Worm (Caenorhabditis elegans) whole organism, L2 larva: ENCODE results near the gene nhr-179.

Experiments used
- Y55F3AM.14 ChIP-seq: fragments of 200-800 bp; sonication (Bioruptor generic); optimal IDR thresholded peaks from 2 replicates; lab custom pipeline; 2018; ENCODE audit warnings: mild to moderate bottlenecking, missing genetic modification characterization, missing compliant biosample characterization
- ZK546.5 ChIP-seq: sonication (generic microtip); optimal IDR thresholded peaks from 2 replicates; lab custom pipeline; 2017; ENCODE audit warnings: missing biosample characterization, missing genetic modification characterization
- aly-2 ChIP-seq: fragments of 150-350 bp; optimal IDR thresholded peaks from 2 replicates; lab custom pipeline; 2014; ENCODE audit warnings: missing biosample characterization, missing genetic modification characterization
- ceh-16 ChIP-seq: fragments of 150-350 bp; optimal IDR thresholded peaks from 2 replicates; lab custom pipeline; 2014; ENCODE audit warnings: missing biosample characterization, missing genetic modification characterization
- egl-27 ChIP-seq: sonication (generic microtip); optimal IDR thresholded peaks from 3 replicates; lab custom pipeline; 2017; ENCODE audit warnings: missing biosample characterization, missing genetic modification reagents, missing genetic modification characterization
- elt-3 ChIP-seq: sonication (generic microtip); optimal IDR thresholded peaks from 2 replicates; lab custom pipeline; 2017; ENCODE audit warnings: missing biosample characterization, missing genetic modification characterization
- fos-1 ChIP-seq: fragments of 150-350 bp; optimal IDR thresholded peaks from 2 replicates; lab custom pipeline; 2014; ENCODE audit warnings: missing biosample characterization, missing genetic modification characterization
- lin-11 ChIP-seq: fragments of 150-350 bp; sonication (generic microtip); optimal IDR thresholded peaks from 2 replicates; lab custom pipeline; 2014; ENCODE audit warnings: missing biosample characterization, missing genetic modification characterization, inconsistent platforms, mixed read lengths
- lin-39 ChIP-seq: fragments of 150-350 bp; optimal IDR thresholded peaks from 2 replicates; lab custom pipeline; 2014; ENCODE audit warnings: missing biosample characterization, missing genetic modification reagents, missing genetic modification characterization
- lsy-2 ChIP-seq, 2 experiments: fragments of 150-350 bp in 1 of 2; sonication (generic microtip) in 1 of 2; optimal IDR thresholded peaks; 2 replicates each; lab custom pipeline; 2014 to 2017; ENCODE audit warnings: missing biosample characterization in 2 of 2, missing genetic modification characterization in 2 of 2
- mab-5 ChIP-seq: fragments of 150-350 bp; optimal IDR thresholded peaks from 2 replicates; lab custom pipeline; 2014; ENCODE audit warnings: missing biosample characterization, missing genetic modification characterization
- mbf-1 ChIP-seq: sonication (generic microtip); optimal IDR thresholded peaks from 2 replicates; lab custom pipeline; 2017; ENCODE audit warnings: missing biosample characterization, missing genetic modification characterization
- mdl-1 ChIP-seq, 2 experiments: fragments of 150-350 bp in 1 of 2; sonication (generic microtip) in 1 of 2; optimal IDR thresholded peaks; 2 replicates each; lab custom pipeline; 2017; ENCODE audit warnings: missing biosample characterization in 2 of 2, missing genetic modification characterization in 2 of 2
- nhr-12 ChIP-seq: fragments of 150-350 bp; optimal IDR thresholded peaks from 2 replicates; lab custom pipeline; 2014; ENCODE audit warnings: missing biosample characterization, missing genetic modification characterization
- nhr-129 ChIP-seq: fragments of 150-350 bp; optimal IDR thresholded peaks from 2 replicates; lab custom pipeline; 2014; ENCODE audit warnings: missing biosample characterization, missing genetic modification characterization
- nhr-21 ChIP-seq: fragments of 150-350 bp; optimal IDR thresholded peaks from 2 replicates; lab custom pipeline; 2014; ENCODE audit warnings: missing biosample characterization, missing genetic modification characterization
- nhr-237 ChIP-seq: fragments of 150-350 bp; optimal IDR thresholded peaks from 2 replicates; lab custom pipeline; 2014; ENCODE audit warnings: missing biosample characterization, missing genetic modification characterization
- nhr-25 ChIP-seq: fragments of 150-350 bp; sonication (generic microtip); optimal IDR thresholded peaks from 3 replicates; lab custom pipeline; 2014; ENCODE audit warnings: missing biosample characterization, missing genetic modification characterization
- nhr-6 ChIP-seq: fragments of 150-350 bp; optimal IDR thresholded peaks from 2 replicates; lab custom pipeline; 2014; ENCODE audit warnings: missing biosample characterization, missing genetic modification characterization
- peb-1 ChIP-seq: fragments of 150-350 bp; optimal IDR thresholded peaks from 2 replicates; lab custom pipeline; 2014; ENCODE audit warnings: missing biosample characterization, missing genetic modification characterization
- sem-4 ChIP-seq: fragments of 150-350 bp; optimal IDR thresholded peaks from 2 replicates; lab custom pipeline; 2014; ENCODE audit warnings: missing biosample characterization, missing genetic modification reagents, missing genetic modification characterization
- skn-1 ChIP-seq: sonication (generic microtip); optimal IDR thresholded peaks from 2 replicates; lab custom pipeline; 2017; ENCODE audit warnings: missing biosample characterization, missing genetic modification characterization
- sma-3 ChIP-seq: sonication (generic microtip); optimal IDR thresholded peaks from 2 replicates; lab custom pipeline; 2016; ENCODE audit warnings: missing genetic modification reagents, missing genetic modification characterization, missing compliant biosample characterization
- snpc-4 ChIP-seq: fragments of 150-350 bp; optimal IDR thresholded peaks from 2 replicates; lab custom pipeline; 2014; ENCODE audit warnings: missing biosample characterization, missing genetic modification characterization
- unc-39 ChIP-seq: fragments of 150-350 bp; optimal IDR thresholded peaks from 2 replicates; lab custom pipeline; 2014; ENCODE audit warnings: missing biosample characterization, missing genetic modification characterization
- unc-55 ChIP-seq: fragments of 150-350 bp; sonication (generic microtip); optimal IDR thresholded peaks from 3 replicates; lab custom pipeline; 2014; ENCODE audit warnings: missing biosample characterization, missing genetic modification reagents, missing genetic modification characterization
- ztf-1 ChIP-seq: fragments of 200-800 bp; sonication (Bioruptor generic); conservative IDR thresholded peaks from 2 replicates; pipeline ENCODE4 v1.3.6; 2022; ENCODE audit warnings: missing genetic modification characterization, missing compliant biosample characterization
- ztf-11 ChIP-seq: sonication (generic microtip); optimal IDR thresholded peaks from 2 replicates; lab custom pipeline; 2017; ENCODE audit warnings: missing biosample characterization, missing genetic modification characterization
- ztf-4 ChIP-seq: fragments of 150-350 bp; optimal IDR thresholded peaks from 2 replicates; lab custom pipeline; 2014; ENCODE audit warnings: missing biosample characterization, missing genetic modification characterization

Gene nhr-179

DNA sequence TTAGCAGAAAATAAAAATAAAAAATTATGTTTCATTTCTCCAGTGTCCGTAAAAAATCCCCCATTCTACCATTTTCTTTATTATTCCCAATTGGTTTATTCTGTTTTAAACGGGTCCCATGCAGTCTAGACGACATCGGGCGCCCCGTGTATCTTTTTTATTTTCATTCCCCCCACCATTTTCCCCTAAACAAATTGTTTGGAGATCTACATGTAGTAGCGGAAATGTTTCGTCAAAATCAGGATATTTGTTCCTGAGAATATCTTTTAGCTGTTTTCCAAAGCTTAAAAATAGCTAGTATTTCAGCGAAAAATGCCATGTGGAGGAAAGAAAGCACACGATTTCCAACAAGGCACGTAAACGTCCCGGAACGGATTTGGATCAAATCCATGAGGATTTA lies 30.5 kb downstream of the nhr-179 start, which contains the start of gene F16B4.5:
TSS of gene F16B4.5 (plus strand) at position 301 of the 400 bp plus-strand sequence.
- TF ChIP-seq ZK546.5 (tag; lab: Kevin White, UChicago) (no peak), sma-3 (GFP tag; lab: Kevin White, UChicago) (no peak), nhr-237 (tag; lab: Kevin White, UChicago) (no peak), lin-39 (tag; lab: Kevin White, UChicago) (no peak), nhr-21 (tag; lab: Kevin White, UChicago) (no peak), mdl-1 (tag; optimal IDR thresholded peaks at IDR 0.05; lab: Kevin White, UChicago) (no peak), peb-1 (no peak), lin-11 (tag; lab: Kevin White, UChicago) (no peak), nhr-129 (tag; lab: Kevin White, UChicago) (no peak), mbf-1 (tag; lab: Kevin White, UChicago) (no peak)

DNA sequence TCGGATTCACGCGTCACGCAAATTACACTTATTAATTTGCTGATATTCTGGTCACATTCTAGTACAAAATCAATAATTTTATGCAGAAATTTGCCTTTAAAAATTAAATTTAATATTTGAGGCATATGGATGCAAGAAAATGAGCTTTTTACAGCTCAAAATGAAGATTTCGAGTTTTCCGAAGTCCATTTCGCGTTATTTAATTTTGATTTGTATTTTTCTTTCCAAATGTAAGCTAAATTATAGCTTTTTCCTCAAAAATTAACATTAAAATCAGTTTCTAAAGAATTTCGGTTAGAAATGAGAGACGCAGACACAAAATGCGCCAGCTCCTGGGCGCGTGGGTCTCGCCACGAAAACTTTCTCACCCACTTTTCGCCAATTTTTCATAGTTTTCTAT lies 31.8 kb downstream of the nhr-179 start, which contains the start of gene F16B4.6:
TSS of gene F16B4.6 (plus strand) at position 301 of the 400 bp plus-strand sequence.
- TF ChIP-seq egl-27 (no peak), lsy-2 (tag; optimal IDR thresholded peaks at IDR 0.05; lab: Kevin White, UChicago) (no peak), ztf-4 (tag; lab: Kevin White, UChicago) (no peak), skn-1 (tag; lab: Kevin White, UChicago) (no peak)
- TF ChIP-seq, all 48 proteins: peak for 0

DNA sequence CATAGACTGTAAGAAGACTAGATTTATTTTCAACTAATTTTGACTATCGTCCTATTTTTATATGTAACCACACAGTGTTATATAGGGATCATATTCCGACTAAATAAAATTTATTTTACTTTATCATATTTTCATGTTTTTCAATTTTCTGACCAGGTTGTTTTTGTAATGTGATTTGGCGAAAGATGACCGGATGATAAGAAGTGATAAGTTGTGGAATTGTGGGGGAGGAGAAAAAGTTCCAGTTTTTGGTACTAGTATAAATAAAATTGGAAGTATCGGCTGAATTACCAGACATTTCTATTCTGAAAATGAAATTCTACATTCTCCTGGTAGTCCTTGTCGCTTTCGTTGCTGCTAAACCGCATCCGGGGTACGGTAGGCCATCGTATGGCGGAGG lies 33.2 kb downstream of the nhr-179 start, which contains the start of gene F16B4.7:
TSS of gene F16B4.7 (plus strand) at position 301 of the 400 bp plus-strand sequence.
- no peak for TF ChIP-seq elt-3
- TF ChIP-seq nhr-129 (tag; lab: Kevin White, UChicago), result no peak
- no peak for TF ChIP-seq sem-4 (tag; lab: Kevin White, UChicago)
- TF ChIP-seq Y55F3AM.14 (GFP tag; lab: Kevin White, UChicago), result no peak
- TF ChIP-seq nhr-237 (tag; lab: Kevin White, UChicago), result no peak
- no peak for TF ChIP-seq ztf-1 (GFP tag; lab: Robert Waterston, UW)
- TF ChIP-seq snpc-4 (tag; lab: Kevin White, UChicago), result no peak

DNA sequence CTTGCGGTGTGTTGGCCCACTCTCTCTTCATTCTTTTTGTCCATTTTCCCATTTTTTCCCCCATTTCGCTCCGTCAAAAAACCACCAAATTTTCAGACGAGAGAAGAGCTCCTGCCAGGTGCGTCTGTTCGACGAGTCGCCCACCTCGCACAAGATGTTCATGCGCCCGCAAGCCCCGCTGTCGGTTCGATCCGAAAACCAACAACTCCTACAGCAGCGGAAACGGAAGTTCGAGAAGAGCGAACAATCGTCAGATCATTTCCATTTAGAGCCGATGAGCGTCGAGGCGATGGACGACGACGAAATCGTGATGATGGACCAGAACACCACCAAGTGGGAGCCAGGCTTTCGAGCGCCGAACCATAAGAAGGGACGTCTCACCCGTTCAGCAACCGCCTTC lies 35.4 kb downstream of the nhr-179 start:
- no peak for TF ChIP-seq mbf-1 (tag; lab: Kevin White, UChicago)
- TF ChIP-seq lsy-2 (tag; optimal IDR thresholded peaks at IDR 0.05; lab: Kevin White, UChicago), result no peak

DNA sequence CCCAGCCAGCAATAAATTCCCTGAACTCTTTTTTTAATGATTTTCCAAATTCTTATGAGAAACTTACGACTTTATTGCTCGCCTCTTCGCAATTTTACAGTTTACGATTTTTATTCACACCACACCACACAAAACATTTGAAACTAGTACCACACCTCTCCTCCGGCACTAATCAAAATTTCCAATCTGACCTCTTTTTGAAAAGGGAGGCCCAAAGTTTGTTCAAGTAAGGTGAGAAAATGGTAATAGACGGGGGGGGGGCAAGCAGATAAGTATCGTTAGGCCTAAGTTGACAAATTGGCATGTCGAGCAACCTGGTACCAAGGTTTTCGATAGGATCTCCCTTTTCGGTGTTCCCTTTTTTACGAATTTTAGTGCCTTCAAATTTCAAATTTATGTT lies 38.9 kb downstream of the nhr-179 start:
- TF ChIP-seq ceh-16 (tag; lab: Kevin White, UChicago) (peak; percentile 74), ztf-11 (tag; lab: Kevin White, UChicago) (no peak), nhr-12 (tag; lab: Kevin White, UChicago) (no peak), mbf-1 (tag; lab: Kevin White, UChicago) (no peak), mab-5 (tag; lab: Kevin White, UChicago) (no peak), aly-2 (tag; lab: Kevin White, UChicago) (no peak), ztf-4 (tag; lab: Kevin White, UChicago) (no peak)

DNA sequence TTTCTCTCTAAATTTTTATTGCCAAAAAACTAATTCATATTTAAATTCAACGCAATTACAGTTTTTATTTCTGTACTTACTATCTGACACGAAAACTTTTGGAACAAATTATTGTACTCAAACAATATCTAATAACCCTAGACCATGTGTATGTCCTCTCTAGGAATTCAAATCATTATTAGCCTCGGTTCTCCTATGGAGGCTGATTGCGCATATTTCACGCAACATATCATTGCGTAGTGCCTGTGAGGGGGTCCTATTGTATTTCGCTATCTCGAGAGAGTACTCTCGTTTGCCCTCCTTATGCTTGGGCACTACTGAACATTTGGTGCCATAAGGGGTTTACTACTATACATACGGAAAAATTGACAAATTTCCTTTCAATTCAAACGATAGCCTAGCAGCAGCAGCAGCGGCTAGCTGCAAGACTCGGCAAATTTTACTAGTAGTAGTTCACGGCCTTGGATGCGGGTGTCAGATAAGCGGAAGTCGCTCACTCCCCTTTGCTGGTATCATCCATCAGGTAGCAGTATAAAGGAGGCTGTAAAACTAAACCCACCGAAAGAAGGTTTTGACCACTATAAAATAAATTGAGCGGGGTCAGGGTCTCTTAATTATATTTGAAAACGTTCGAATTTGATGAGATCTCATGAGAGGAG lies 40.0 kb downstream of the nhr-179 start:
- TF ChIP-seq unc-39 (tag; lab: Kevin White, UChicago) (no peak), nhr-129 (tag; lab: Kevin White, UChicago) (no peak), ceh-16 (tag; lab: Kevin White, UChicago) (peak; percentile 53)

DNA sequence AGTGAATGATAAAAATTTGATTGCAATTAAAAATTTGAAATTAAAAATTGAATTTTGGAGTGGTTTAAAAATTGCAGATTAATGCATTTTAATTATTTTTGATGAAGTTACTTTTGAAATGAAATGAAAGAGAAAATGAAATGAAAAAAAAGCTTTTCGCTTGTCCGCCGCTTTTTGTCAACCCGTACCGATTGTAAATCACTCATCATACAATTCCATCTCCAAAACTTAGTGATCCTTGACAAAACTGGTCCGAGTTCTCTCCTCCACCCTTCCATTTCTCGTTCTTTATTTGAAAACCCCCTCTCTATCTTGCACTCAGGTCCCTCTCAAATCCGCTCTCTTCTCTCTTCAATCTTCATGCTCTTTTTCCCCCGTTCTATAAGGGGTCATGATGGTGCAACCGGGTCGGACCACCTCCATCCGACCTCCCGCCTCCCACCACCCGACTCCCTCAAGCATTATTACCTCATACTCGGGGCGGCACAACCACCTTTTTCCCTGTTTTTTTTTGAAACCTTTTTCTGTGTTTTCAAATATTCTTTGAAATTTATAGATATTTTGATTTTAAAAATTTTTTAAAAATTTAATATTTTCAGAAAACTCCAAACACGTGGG lies 41.5 kb downstream of the nhr-179 start:
- TF ChIP-seq nhr-25 (tag; lab: Kevin White, UChicago) (no peak), nhr-6 (tag; lab: Kevin White, UChicago) (no peak), fos-1 (no peak), unc-55 (GFP tag; lab: Kevin White, UChicago) (no peak), nhr-21 (tag; lab: Kevin White, UChicago) (no peak), lsy-2 (tag; optimal IDR thresholded peaks at IDR 0.05; lab: Kevin White, UChicago) (no peak)
